Fruit fly (Drosophila melanogaster): ENCODE measurements around the gene CG3942.

The CG3942 gene

dm6 chr3R:12301528-12301927 lies 47.5 kb downstream of the CG3942 start (continued):
- no peak for TF ChIP-seq ase (GFP tag; IDR thresholded peaks at IDR 0.05)
- no peak for TF ChIP-seq CG4820 (GFP tag; optimal IDR thresholded peaks at IDR 0.05)
- no peak for TF ChIP-seq dmrt99B (tag; optimal IDR thresholded peaks at IDR 0.05)
- no peak for TF ChIP-seq Scr (GFP tag; IDR thresholded peaks at IDR 0.05; ENCODE audit: partially characterized antibody)
- no peak for TF ChIP-seq CG4404 (GFP tag; IDR thresholded peaks at IDR 0.05)
- no peak for TF ChIP-seq TFAM (GFP tag; optimal IDR thresholded peaks at IDR 0.05)

dm6 chr3R:12302915-12303314 lies 48.9 kb downstream of the CG3942 start:
- no peak for TF ChIP-seq CG10209 (GFP tag; optimal IDR thresholded peaks at IDR 0.05)
- TF ChIP-seq CG6272 (GFP tag; IDR thresholded peaks at IDR 0.05) = no peak
- TF ChIP-seq CG11247 (GFP tag; IDR thresholded peaks at IDR 0.05) = no peak

Measured in whole organism, embryonic.